Worm (Caenorhabditis elegans) whole organism, L4 larva: ENCODE measurements around the gene F54H12.2.

Source experiments
- aha-1 ChIP-seq: fragments of 150-350 bp; peaks from one replicate; lab custom pipeline; 2014; ENCODE audit warnings: missing biosample characterization, missing genetic modification characterization
- ceh-62 ChIP-seq: sonication (generic microtip); optimal IDR thresholded peaks from 2 replicates; lab custom pipeline; 2017; ENCODE audit warnings: missing biosample characterization, missing genetic modification characterization
- fos-1 ChIP-seq: fragments of 150-350 bp; optimal IDR thresholded peaks from 2 replicates; lab custom pipeline; 2014; ENCODE audit warnings: missing biosample characterization, missing genetic modification characterization
- lin-13 ChIP-seq: fragments of 150-350 bp; optimal IDR thresholded peaks from 2 replicates; lab custom pipeline; 2014; ENCODE audit warnings: missing biosample characterization, missing genetic modification reagents, missing genetic modification characterization
- lin-39 ChIP-seq: fragments of 150-350 bp; optimal IDR thresholded peaks from 2 replicates; lab custom pipeline; 2014; ENCODE audit warnings: missing biosample characterization, missing genetic modification reagents, missing genetic modification characterization
- mdl-1 ChIP-seq, 2 experiments: fragments of 150-350 bp in 1 of 2; sonication (generic microtip) in 1 of 2; optimal IDR thresholded peaks; 2 replicates each; lab custom pipeline; 2014 to 2017; ENCODE audit warnings: missing biosample characterization in 2 of 2, missing genetic modification characterization in 2 of 2
- mdt-29 ChIP-seq: fragments of 200-800 bp; sonication (Bioruptor generic); IDR thresholded peaks from 2 replicates; pipeline ENCODE4 v1.3.6; 2022; ENCODE audit warnings: missing genetic modification reagents, missing genetic modification characterization, missing compliant biosample characterization
- nhr-111 ChIP-seq: fragments of 200-800 bp; sonication (Bioruptor generic); optimal IDR thresholded peaks from 2 replicates; lab custom pipeline; 2018; ENCODE audit warnings: mild to moderate bottlenecking, missing genetic modification characterization, missing compliant biosample characterization
- php-3 ChIP-seq: fragments of 200-800 bp; sonication (Bioruptor generic); IDR thresholded peaks from 2 replicates; pipeline ENCODE4 v1.3.6; 2022; ENCODE audit warnings: missing genetic modification reagents, missing genetic modification characterization, missing compliant biosample characterization
- pqm-1 ChIP-seq: sonication (generic microtip); optimal IDR thresholded peaks from 2 replicates; lab custom pipeline; 2017; ENCODE audit warnings: missing biosample characterization, missing genetic modification characterization

- no peak for TF ChIP-seq lin-39
- no peak for TF ChIP-seq mdt-29 (GFP tag; lab: Robert Waterston, UW)
- no peak for TF ChIP-seq ceh-62 (tag; lab: Kevin White, UChicago)
- TF ChIP-seq fos-1 (tag; lab: Kevin White, UChicago) = no peak
- TF ChIP-seq lin-13 = no peak
- no peak for TF ChIP-seq mdl-1 (tag; optimal IDR thresholded peaks at IDR 0.05; lab: Kevin White, UChicago)
- TF ChIP-seq php-3 (GFP tag; lab: Robert Waterston, UW) = no peak
- no peak for TF ChIP-seq nhr-111 (GFP tag; lab: Kevin White, UChicago)
- no peak for TF ChIP-seq pqm-1 (tag; lab: Kevin White, UChicago)
- TF ChIP-seq aha-1 (tag; lab: Kevin White, UChicago) = no peak
Observed at ce11 chrIII:7969121-7969520, 4.7 kb downstream of the F54H12.2 start, which contains the start of the genes F54H12.8 and F54H12.7.
